Worm (Caenorhabditis elegans) whole organism, late embryonic: ENCODE measurements around the gene C28H8.5.

Source experiments
- ama-1 ChIP-seq: fragments of 150-350 bp; optimal IDR thresholded peaks from 2 replicates; lab custom pipeline; 2014
- ceh-6 ChIP-seq: fragments of 200-800 bp; sonication (Bioruptor generic); optimal IDR thresholded peaks from 2 replicates; lab custom pipeline; 2018; ENCODE audit warnings: mild to moderate bottlenecking, missing genetic modification characterization, missing compliant biosample characterization
- dve-1 ChIP-seq: sonication (generic microtip); optimal IDR thresholded peaks from 2 replicates; lab custom pipeline; 2017; ENCODE audit warnings: antibody characterized with exemption, mild to moderate bottlenecking, missing genetic modification characterization, missing compliant biosample characterization
- fkh-10 ChIP-seq: fragments of 150-350 bp; optimal IDR thresholded peaks from 2 replicates; lab custom pipeline; 2014; ENCODE audit warnings: missing biosample characterization, missing genetic modification reagents, missing genetic modification characterization
- fkh-6 ChIP-seq: sonication (generic microtip); optimal IDR thresholded peaks from 2 replicates; lab custom pipeline; 2016; ENCODE audit warnings: missing genetic modification characterization, missing compliant biosample characterization
- pat-9 ChIP-seq: fragments of 200-800 bp; sonication (Bioruptor generic); optimal IDR thresholded peaks from 2 replicates; lab custom pipeline; 2018; ENCODE audit warnings: mild to moderate bottlenecking, missing genetic modification characterization, moderate library complexity, missing compliant biosample characterization
- pha-4 ChIP-seq: fragments of 150-350 bp; optimal IDR thresholded peaks from 2 replicates; lab custom pipeline; 2018; ENCODE audit warnings: missing biosample characterization, missing genetic modification reagents, missing genetic modification characterization
- ttx-3 ChIP-seq: sonication (generic microtip); optimal IDR thresholded peaks from 2 replicates; lab custom pipeline; 2016; ENCODE audit warnings: missing genetic modification reagents, missing genetic modification characterization, missing compliant biosample characterization

DNA sequence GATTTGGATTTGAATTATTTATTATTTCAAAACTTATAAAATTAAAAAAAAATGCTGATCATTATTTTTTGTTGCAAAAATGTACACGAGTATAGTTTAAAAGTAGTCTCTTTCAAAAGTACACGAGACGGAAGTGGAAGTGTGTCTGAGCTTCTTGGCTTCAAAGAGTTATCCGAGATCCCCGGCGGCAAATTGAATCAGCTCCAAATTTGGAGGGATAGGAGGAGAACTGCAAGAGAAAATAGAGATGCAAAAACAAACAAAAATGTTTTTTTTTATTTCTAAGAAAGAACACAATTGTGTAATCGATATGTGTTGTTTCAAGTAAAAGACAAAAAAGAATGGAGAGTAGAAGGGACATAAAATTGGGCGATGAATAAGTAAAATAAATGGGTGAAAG is 18.5 kb downstream of the C28H8.5 start:
- TF ChIP-seq fkh-6 = no peak
- TF ChIP-seq pha-4 = no peak
- TF ChIP-seq ama-1 = no peak
- no peak for TF ChIP-seq pat-9 (tag; lab: Kevin White, UChicago)
- TF ChIP-seq fkh-10 (GFP tag; lab: Kevin White, UChicago) = no peak
- TF ChIP-seq ceh-6 = no peak
- TF ChIP-seq dve-1 (tag; lab: Kevin White, UChicago) = no peak
- no peak for TF ChIP-seq ttx-3 (tag; lab: Kevin White, UChicago)
